Worm (Caenorhabditis elegans): ENCODE measurements around the gene sos-1.

- TF ChIP-seq W03F9.2 (tag; optimal IDR thresholded peaks at IDR 0.05) (no peak), him-1 (tag; optimal IDR thresholded peaks at IDR 0.05) (peak; percentile 58), dao-5 (tag; optimal IDR thresholded peaks at IDR 0.05) (no peak)
These were observed 41.1 kb downstream of the sos-1 start for ce11 chrV:4507836-4508462.

Data from whole organism, L4/young adult.